Fruit fly (Drosophila melanogaster): ENCODE results near the gene Acbp1.

Gene Acbp1

dm6 chr2L:8163588-8164166 lies 1.4 kb upstream of the Acbp1 start (continued):
- no peak for TF ChIP-seq hb (GFP tag; IDR thresholded peaks at IDR 0.05; ENCODE audit: partially characterized antibody)
- TF ChIP-seq wek (GFP tag; optimal IDR thresholded peaks at IDR 0.05): peak; percentile 15
- TF ChIP-seq CG13624 (GFP tag; optimal IDR thresholded peaks at IDR 0.05): no peak
- no peak for TF ChIP-seq CG4282 (GFP tag; optimal IDR thresholded peaks at IDR 0.05)
- no peak for TF ChIP-seq btn (GFP tag; optimal IDR thresholded peaks at IDR 0.05)
- TF ChIP-seq trh (GFP tag; optimal IDR thresholded peaks at IDR 0.05): no peak
- no peak for TF ChIP-seq CG15696 (tag; optimal IDR thresholded peaks at IDR 0.05)
- no peak for TF ChIP-seq CG18764 (GFP tag; optimal IDR thresholded peaks at IDR 0.05)
- no peak for TF ChIP-seq Hr39 (optimal IDR thresholded peaks at IDR 0.05)
- no peak for TF ChIP-seq CG14441 (GFP tag; IDR thresholded peaks at IDR 0.05)
- no peak for TF ChIP-seq NK7.1 (GFP tag; optimal IDR thresholded peaks at IDR 0.05)
- no peak for TF ChIP-seq CG4404 (GFP tag; IDR thresholded peaks at IDR 0.05)
- no peak for TF ChIP-seq wdn (GFP tag; IDR thresholded peaks at IDR 0.05)
- TF ChIP-seq CG13424 (tag; optimal IDR thresholded peaks at IDR 0.05): no peak
- TF ChIP-seq Hr51 (GFP tag; optimal IDR thresholded peaks at IDR 0.05): no peak
- TF ChIP-seq CG3281 (GFP tag; optimal IDR thresholded peaks at IDR 0.05): peak; percentile 4
- no peak for TF ChIP-seq sens (GFP tag)
- TF ChIP-seq CG12155 (GFP tag; optimal IDR thresholded peaks at IDR 0.05): no peak
- no peak for TF ChIP-seq al (GFP tag; IDR thresholded peaks at IDR 0.05)
- no peak for TF ChIP-seq CG16863 (GFP tag; optimal IDR thresholded peaks at IDR 0.05)
- no peak for TF ChIP-seq CG6254 (GFP tag; optimal IDR thresholded peaks at IDR 0.05)
- peak; percentile 18 for TF ChIP-seq sd (tag; optimal IDR thresholded peaks at IDR 0.05)
- no peak for TF ChIP-seq usp (GFP tag; optimal IDR thresholded peaks at IDR 0.05)
- TF ChIP-seq amos (GFP tag; IDR thresholded peaks at IDR 0.05; ENCODE audit: partially characterized antibody): 0 out of 2 replicates have a peak, but pooled peaks have one; percentile 17
- TF ChIP-seq CG3065 (GFP tag; optimal IDR thresholded peaks at IDR 0.05): no peak
- no peak for TF ChIP-seq Doc2 (GFP tag; IDR thresholded peaks at IDR 0.05)
- TF ChIP-seq PHDP (tag; optimal IDR thresholded peaks at IDR 0.05): no peak
- TF ChIP-seq maf-S (GFP tag; optimal IDR thresholded peaks at IDR 0.05): no peak
- peak; percentile 2 for TF ChIP-seq da (GFP tag; optimal IDR thresholded peaks at IDR 0.05)
- TF ChIP-seq nau (GFP tag; optimal IDR thresholded peaks at IDR 0.05): no peak
- TF ChIP-seq Kr (GFP tag; optimal IDR thresholded peaks at IDR 0.05): peak; percentile 29
- TF ChIP-seq CG15514 (GFP tag; optimal IDR thresholded peaks at IDR 0.05): peak; percentile 12
- no peak for TF ChIP-seq kah (GFP tag; optimal IDR thresholded peaks at IDR 0.05)
- TF ChIP-seq CG6765 (GFP tag; optimal IDR thresholded peaks at IDR 0.05): no peak
- TF ChIP-seq pros (GFP tag; optimal IDR thresholded peaks at IDR 0.05): no peak
- no peak for TF ChIP-seq CG33557 (GFP tag; optimal IDR thresholded peaks at IDR 0.05)
- TF ChIP-seq CG5953 (GFP tag; IDR thresholded peaks at IDR 0.05): no peak
- no peak for TF ChIP-seq stc (GFP tag; IDR thresholded peaks at IDR 0.05)
- no peak for TF ChIP-seq hbn (GFP tag; IDR thresholded peaks at IDR 0.05; ENCODE audit: partially characterized antibody)
- TF ChIP-seq Atf6 (GFP tag; IDR thresholded peaks at IDR 0.05): no peak
- no peak for TF ChIP-seq CG2875 (GFP tag; optimal IDR thresholded peaks at IDR 0.05)
- TF ChIP-seq CG17328 (GFP tag; IDR thresholded peaks at IDR 0.05): no peak
- peak; percentile 3 for TF ChIP-seq lab (GFP tag; optimal IDR thresholded peaks at IDR 0.05)
- TF ChIP-seq CG2199 (GFP tag; IDR thresholded peaks at IDR 0.05): 0 out of 3 replicates have a peak, but pooled peaks have one; percentile 8
- no peak for TF ChIP-seq NC2β (GFP tag; optimal IDR thresholded peaks at IDR 0.05)
- TF ChIP-seq H2.0 (GFP tag; IDR thresholded peaks at IDR 0.05): 0 out of 2 replicates have a peak, but pooled peaks have one; percentile 1
- peak; percentile 22 for TF ChIP-seq ac (GFP tag; optimal IDR thresholded peaks at IDR 0.05)
- TF ChIP-seq chm (GFP tag; IDR thresholded peaks at IDR 0.05): no peak
- peak; percentile 7 for TF ChIP-seq oc (tag; optimal IDR thresholded peaks at IDR 0.05)
- TF ChIP-seq HLH4C (GFP tag; IDR thresholded peaks at IDR 0.05; ENCODE audit: partially characterized antibody): no peak
- peak; percentile 21 for TF ChIP-seq grn (GFP tag; optimal IDR thresholded peaks at IDR 0.05)

All from whole organism, embryonic.